Worm (Caenorhabditis elegans) whole organism, young adult: ENCODE results near the gene dpm-3.

ENCODE experiments used
- D2030.7 ChIP-seq: fragments of 200-800 bp; sonication (Bioruptor generic); IDR thresholded peaks from 2 replicates; pipeline ENCODE4 v1.3.6; 2022; ENCODE audit warnings: missing genetic modification reagents, missing genetic modification characterization, missing compliant biosample characterization
- F22D6.2 ChIP-seq: sonication (generic microtip); optimal IDR thresholded peaks from 2 replicates; lab custom pipeline; 2016; ENCODE audit warnings: mild to moderate bottlenecking, missing genetic modification characterization, missing compliant biosample characterization
- F37B4.10 ChIP-seq: fragments of 200-800 bp; sonication (Bioruptor generic); IDR thresholded peaks from 2 replicates; pipeline ENCODE4 v1.3.6; 2022; ENCODE audit warnings: missing genetic modification characterization, missing compliant biosample characterization
- F57C9.4 ChIP-seq: sonication (generic microtip); optimal IDR thresholded peaks from 2 replicates; lab custom pipeline; 2017; ENCODE audit warnings: mild to moderate bottlenecking, missing genetic modification characterization, missing compliant biosample characterization
- Y53F4B.3 ChIP-seq: fragments of 200-800 bp; sonication (Bioruptor generic); IDR thresholded peaks from 2 replicates; pipeline ENCODE4 v1.3.6; 2022; ENCODE audit warnings: missing genetic modification reagents, missing genetic modification characterization, missing compliant biosample characterization
- Y67H2A.10 ChIP-seq: fragments of 200-800 bp; sonication (Bioruptor generic); conservative IDR thresholded peaks from 2 replicates; pipeline ENCODE4 v1.3.6; 2022; ENCODE audit warnings: missing genetic modification reagents, missing genetic modification characterization, missing compliant biosample characterization
- Y79H2A.3 ChIP-seq: fragments of 200-800 bp; sonication (Bioruptor generic); conservative IDR thresholded peaks from 2 replicates; pipeline ENCODE4 v1.3.6; 2022; ENCODE audit warnings: missing genetic modification reagents, missing genetic modification characterization, missing compliant biosample characterization
- ama-1 ChIP-seq, 3 experiments: fragments of 150-350 bp in 1 of 3; sonication (generic microtip) in 2 of 3; optimal IDR thresholded peaks; 2 replicates each; lab custom pipeline; 2014 to 2018; ENCODE audit warnings: missing biosample characterization in 2 of 3, missing genetic modification characterization in 2 of 3, missing genetic modification reagents in 2 of 3
- aptf-3 ChIP-seq: fragments of 200-800 bp; sonication (Bioruptor generic); IDR thresholded peaks from 2 replicates; pipeline ENCODE4 v1.3.6; 2022; ENCODE audit warnings: missing genetic modification characterization, missing compliant biosample characterization
- athp-1 ChIP-seq: sonication (generic microtip); optimal IDR thresholded peaks from 2 replicates; lab custom pipeline; 2017; ENCODE audit warnings: mild to moderate bottlenecking, missing genetic modification characterization, missing compliant biosample characterization
- attf-6 ChIP-seq: fragments of 200-800 bp; sonication (Bioruptor generic); IDR thresholded peaks from 2 replicates; pipeline ENCODE4 v1.3.6; 2022; ENCODE audit warnings: missing genetic modification reagents, missing genetic modification characterization, missing compliant biosample characterization
- cebp-2 ChIP-seq: fragments of 200-800 bp; sonication (Bioruptor generic); IDR thresholded peaks from 2 replicates; pipeline ENCODE4 v1.3.6; 2022; ENCODE audit warnings: missing genetic modification characterization, missing compliant biosample characterization
- ceh-100 ChIP-seq: fragments of 200-800 bp; sonication (Bioruptor generic); IDR thresholded peaks from 2 replicates; pipeline ENCODE4 v1.3.6; 2022; ENCODE audit warnings: missing genetic modification reagents, missing genetic modification characterization, missing compliant biosample characterization
- ceh-40 ChIP-seq: fragments of 200-800 bp; sonication (Bioruptor generic); IDR thresholded peaks from 2 replicates; pipeline ENCODE4 v1.3.6; 2022; ENCODE audit warnings: missing genetic modification characterization, missing compliant biosample characterization
- ceh-91 ChIP-seq: fragments of 200-800 bp; sonication (Bioruptor generic); IDR thresholded peaks from 2 replicates; pipeline ENCODE4 v1.3.6; 2022; ENCODE audit warnings: missing genetic modification reagents, missing genetic modification characterization, missing compliant biosample characterization
- dox-1 ChIP-seq: fragments of 200-800 bp; sonication (Bioruptor generic); IDR thresholded peaks from 2 replicates; pipeline ENCODE4 v1.3.6; 2022; ENCODE audit warnings: missing genetic modification reagents, missing genetic modification characterization, missing compliant biosample characterization
- dpl-1 ChIP-seq: fragments of 150-350 bp; optimal IDR thresholded peaks from 2 replicates; lab custom pipeline; 2014; ENCODE audit warnings: missing biosample characterization, missing genetic modification reagents, missing genetic modification characterization
- efl-1 ChIP-seq: fragments of 150-350 bp; optimal IDR thresholded peaks from 2 replicates; lab custom pipeline; 2014; ENCODE audit warnings: missing biosample characterization, missing genetic modification reagents, missing genetic modification characterization
- egrh-3 ChIP-seq: fragments of 200-800 bp; sonication (Bioruptor generic); IDR thresholded peaks from 2 replicates; pipeline ENCODE4 v1.3.6; 2022; ENCODE audit warnings: missing genetic modification reagents, missing genetic modification characterization, missing compliant biosample characterization
- fkh-3 ChIP-seq: sonication (generic microtip); optimal IDR thresholded peaks from 2 replicates; lab custom pipeline; 2016; ENCODE audit warnings: mild to moderate bottlenecking, missing genetic modification characterization, missing compliant biosample characterization
- him-1 ChIP-seq: sonication (generic microtip); optimal IDR thresholded peaks from 2 replicates; lab custom pipeline; 2016; ENCODE audit warnings: missing genotype, missing genetic modification reagents, missing genetic modification characterization, missing compliant biosample characterization
- hmg-1.2 ChIP-seq: fragments of 200-800 bp; sonication (Bioruptor generic); IDR thresholded peaks from 2 replicates; pipeline ENCODE4 v1.3.6; 2022; ENCODE audit warnings: missing genetic modification reagents, missing genetic modification characterization, missing compliant biosample characterization
- hsf-1 ChIP-seq: fragments of 200-800 bp; sonication (Bioruptor generic); IDR thresholded peaks from 2 replicates; pipeline ENCODE4 v1.3.6; 2022; ENCODE audit warnings: missing genetic modification reagents, missing genetic modification characterization, missing compliant biosample characterization
- lin-40 ChIP-seq: sonication (generic microtip); optimal IDR thresholded peaks from 2 replicates; lab custom pipeline; 2016; ENCODE audit warnings: missing genetic modification characterization, mild to moderate bottlenecking, missing compliant biosample characterization, missing genotype, missing genetic modification reagents
- lir-1 ChIP-seq: fragments of 200-800 bp; sonication (Bioruptor generic); conservative IDR thresholded peaks from 2 replicates; pipeline ENCODE4 v1.3.6; 2022; ENCODE audit warnings: missing genetic modification reagents, missing genetic modification characterization, missing compliant biosample characterization
- madf-3 ChIP-seq: fragments of 200-800 bp; sonication (Bioruptor generic); IDR thresholded peaks from 2 replicates; pipeline ENCODE4 v1.3.6; 2022; ENCODE audit warnings: missing genetic modification reagents, missing genetic modification characterization, missing compliant biosample characterization
- nfyb-1 ChIP-seq: fragments of 200-800 bp; sonication (Bioruptor generic); IDR thresholded peaks from 2 replicates; pipeline ENCODE4 v1.3.6; 2022; ENCODE audit warnings: missing genetic modification reagents, missing genetic modification characterization, missing compliant biosample characterization
- nhr-80 ChIP-seq: sonication (generic microtip); optimal IDR thresholded peaks from 2 replicates; lab custom pipeline; 2016; ENCODE audit warnings: missing genetic modification characterization, missing compliant biosample characterization
- rpc-1 ChIP-seq, 2 experiments: fragments of 150-350 bp in 1 of 2; sonication (generic microtip) in 1 of 2; optimal IDR thresholded peaks; 2 replicates each; lab custom pipeline; 2014 to 2018; ENCODE audit warnings: missing biosample characterization in 1 of 2, missing genetic modification characterization in 1 of 2, missing genetic modification reagents in 1 of 2, missing genotype in 1 of 2
- tbp1 ChIP-seq: fragments of 200-800 bp; sonication (Bioruptor generic); optimal IDR thresholded peaks from 2 replicates; lab custom pipeline; 2018; ENCODE audit warnings: mild to moderate bottlenecking, missing genetic modification characterization, missing compliant biosample characterization
- tbx-9 ChIP-seq: sonication (generic microtip); optimal IDR thresholded peaks from 2 replicates; lab custom pipeline; 2016; ENCODE audit warnings: borderline replicate concordance, missing genetic modification characterization, inconsistent platforms, missing compliant biosample characterization
- xnd-1 ChIP-seq: sonication (generic microtip); optimal IDR thresholded peaks from 2 replicates; lab custom pipeline; 2016; ENCODE audit warnings: missing genotype, missing genetic modification reagents, missing genetic modification characterization, missing compliant biosample characterization
- zfh-2 ChIP-seq: fragments of 200-800 bp; sonication (Bioruptor generic); conservative IDR thresholded peaks from 2 replicates; pipeline ENCODE4 v1.3.6; 2022; ENCODE audit warnings: missing genetic modification reagents, missing genetic modification characterization, missing compliant biosample characterization
- ztf-18 ChIP-seq: sonication (generic microtip); optimal IDR thresholded peaks from 2 replicates; lab custom pipeline; 2016; ENCODE audit warnings: missing genotype, mild to moderate bottlenecking, missing genetic modification characterization, missing compliant biosample characterization
- ztf-26 ChIP-seq: sonication (generic microtip); optimal IDR thresholded peaks from 2 replicates; lab custom pipeline; 2017; ENCODE audit warnings: missing genetic modification characterization, missing compliant biosample characterization
- ztf-3 ChIP-seq: fragments of 200-800 bp; sonication (Bioruptor generic); optimal IDR thresholded peaks from 2 replicates; lab custom pipeline; 2018; ENCODE audit warnings: mild to moderate bottlenecking, missing genetic modification characterization, missing compliant biosample characterization

dpm-3 gene

DNA sequence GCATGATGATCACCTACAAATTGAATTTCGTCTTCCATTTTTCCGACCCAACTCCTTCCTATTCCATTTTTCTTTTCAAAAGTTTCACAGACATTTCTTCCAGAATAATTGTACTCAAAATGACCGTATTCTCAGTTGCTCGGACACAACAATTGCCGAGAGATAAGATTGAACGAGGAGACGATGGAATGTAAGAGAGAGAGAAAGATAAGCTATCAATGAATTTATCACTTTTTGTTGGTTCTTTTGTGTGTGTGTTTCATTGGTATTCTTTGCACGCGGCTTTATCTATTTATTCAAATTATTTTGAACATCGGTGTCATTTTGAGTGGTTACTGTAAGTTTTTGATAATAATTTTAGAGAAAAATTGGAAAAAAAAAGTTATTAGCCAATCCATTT, 29.1 kb downstream of the dpm-3 start, which contains the start of gene ugt-65:
TSS of gene ugt-65 (plus strand) at position 229 of the 400 bp plus-strand sequence.
- no peak for TF ChIP-seq aptf-3 (GFP tag; lab: Robert Waterston, UW)
- TF ChIP-seq nhr-80 (tag; lab: Kevin White, UChicago) = peak; percentile 61

DNA sequence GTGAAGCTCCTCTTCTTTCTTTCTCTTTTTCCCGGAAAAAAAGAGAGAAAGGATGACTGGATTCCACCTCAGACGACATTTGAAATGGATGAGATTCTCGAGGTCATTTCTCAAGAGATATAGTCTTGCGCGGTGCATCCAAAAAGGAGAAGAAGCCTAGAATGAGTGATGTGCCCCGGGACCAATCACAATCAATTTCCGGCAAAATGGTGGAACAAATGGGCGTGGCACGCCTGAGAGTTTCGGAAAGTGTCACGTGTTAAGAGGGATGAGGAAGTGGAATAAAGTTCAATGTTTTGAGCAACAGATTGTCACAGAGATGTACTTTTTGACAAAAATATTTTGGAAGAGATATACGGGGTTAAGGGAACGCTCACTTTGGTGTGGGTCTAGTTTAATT, 34.2 kb downstream of the dpm-3 start:
- TF ChIP-seq attf-6 (GFP tag; lab: Robert Waterston, UW) (no peak), ztf-3 (no peak), F22D6.2 (no peak), lir-1 (GFP tag; lab: Robert Waterston, UW) (no peak), F37B4.10 (GFP tag; lab: Robert Waterston, UW) (no peak), tbx-9 (tag; lab: Kevin White, UChicago) (no peak), ztf-18 (no peak), ceh-100 (no peak)

DNA sequence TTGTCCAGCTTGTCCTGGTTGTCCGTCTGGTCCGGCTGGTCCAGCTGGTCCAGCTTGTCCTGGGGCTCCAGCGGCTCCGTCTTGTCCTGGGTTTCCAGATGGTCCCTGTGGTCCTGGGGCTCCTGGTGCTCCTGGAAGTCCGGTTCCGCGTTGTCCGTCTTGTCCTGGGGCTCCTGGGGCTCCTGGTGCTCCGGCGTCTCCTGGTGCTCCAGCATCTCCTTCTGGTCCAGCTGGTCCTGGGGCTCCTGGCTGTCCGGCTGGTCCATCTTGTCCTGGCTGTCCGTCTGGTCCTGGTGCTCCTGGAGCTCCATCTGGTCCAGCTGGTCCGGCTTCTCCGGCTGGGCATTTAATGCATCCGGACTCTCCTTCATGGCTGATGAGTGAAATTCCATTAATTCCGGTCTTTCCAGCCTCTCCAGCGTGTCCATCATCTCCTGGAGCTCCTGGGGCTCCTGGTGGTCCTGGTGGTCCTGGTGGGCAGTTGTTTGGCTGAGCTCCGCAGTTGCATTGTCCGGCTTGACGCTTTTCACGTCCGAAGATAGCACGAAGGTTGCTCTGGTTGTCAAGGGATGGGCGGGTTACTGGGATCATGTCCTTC, 36.4 kb downstream of the dpm-3 start:
- TF ChIP-seq F57C9.4 (tag; lab: Kevin White, UChicago) (no peak), lin-40 (tag; lab: Kevin White, UChicago) (peak; percentile 22), athp-1 (tag; lab: Kevin White, UChicago) (peak; percentile 6), cebp-2 (0 out of 2 replicates have a peak, but pooled peaks have one; percentile 64), dox-1 (GFP tag; lab: Robert Waterston, UW) (0 out of 2 replicates have a peak, but pooled peaks have one; percentile 20), ztf-26 (tag; lab: Kevin White, UChicago) (peak; percentile 37), egrh-3 (GFP tag; lab: Robert Waterston, UW) (peak; percentile 96), zfh-2 (peak; percentile 94), rpc-1 (optimal IDR thresholded peaks at IDR 0.05; lab: Kevin White, UChicago) (no peak), rpc-1 (tag; optimal IDR thresholded peaks at IDR 0.05; lab: Kevin White, UChicago) (no peak), ama-1 (optimal IDR thresholded peaks at IDR 0.05; lab: Kevin White, UChicago) (no peak), ama-1 (GFP tag; optimal IDR thresholded peaks at IDR 0.05; lab: Kevin White, UChicago) (no peak), Y67H2A.10 (GFP tag; lab: Robert Waterston, UW) (no peak), nfyb-1 (GFP tag; lab: Robert Waterston, UW) (0 out of 2 replicates have a peak, but pooled peaks have one; percentile 13)

DNA sequence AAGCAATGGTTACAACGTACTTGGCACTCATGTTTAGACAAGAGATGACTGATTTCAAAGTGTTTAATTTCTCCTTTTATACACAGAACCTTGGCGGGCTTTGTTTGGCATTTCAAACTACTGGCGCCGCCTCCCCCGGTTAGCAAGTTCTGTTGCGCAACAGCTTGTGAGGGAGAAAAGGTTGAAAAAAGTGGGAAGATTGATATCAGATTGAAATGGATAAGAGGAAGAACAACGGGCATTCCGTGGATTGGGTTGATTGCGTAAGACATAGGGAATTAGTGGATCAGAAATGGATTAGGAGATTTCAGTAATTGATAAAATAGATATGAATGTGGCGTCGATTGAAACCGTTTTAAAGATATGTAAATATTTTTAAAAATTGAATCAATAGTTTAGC, 37.1 kb downstream of the dpm-3 start, which contains the start of gene col-130:
TSS of gene col-130 (minus strand) at position 50 of the 400 bp plus-strand sequence.
- no peak for TF ChIP-seq ceh-40 (GFP tag; lab: Robert Waterston, UW)
- no peak for TF ChIP-seq Y79H2A.3 (GFP tag; lab: Robert Waterston, UW)
- no peak for TF ChIP-seq Y53F4B.3 (GFP tag; lab: Robert Waterston, UW)
- no peak for TF ChIP-seq xnd-1
- TF ChIP-seq D2030.7 (GFP tag; lab: Robert Waterston, UW) = no peak
- no peak for TF ChIP-seq him-1 (tag; lab: Kevin White, UChicago)
- TF ChIP-seq hsf-1 = no peak
- TF ChIP-seq dpl-1 (GFP tag; lab: Kevin White, UChicago) = no peak
- no peak for TF ChIP-seq ceh-100
- no peak for TF ChIP-seq fkh-3
- TF ChIP-seq hmg-1.2 = no peak
- TF ChIP-seq tbp1 (GFP tag; lab: Kevin White, UChicago) = no peak
- TF ChIP-seq madf-3 (GFP tag; lab: Robert Waterston, UW) = no peak
- TF ChIP-seq efl-1 (GFP tag; lab: Kevin White, UChicago) = no peak
- no peak for TF ChIP-seq ceh-91 (GFP tag; lab: Robert Waterston, UW)
